Fruit fly (Drosophila melanogaster) S2 (cell line): ENCODE data around the gene CG5758.
A peak's percentile ranks its signal among the peaks of the same experiment; 100 is the strongest.

Source experiments
- CG8478 ChIP-seq: fragments of >200 bp; optimal IDR thresholded peaks from 2 replicates; lab custom pipeline; 2018
- CTCF ChIP-seq, 2 experiments: fragments of >200 bp; optimal IDR thresholded peaks; 2 replicates each; lab custom pipeline; 2018

CG5758 gene

DNA sequence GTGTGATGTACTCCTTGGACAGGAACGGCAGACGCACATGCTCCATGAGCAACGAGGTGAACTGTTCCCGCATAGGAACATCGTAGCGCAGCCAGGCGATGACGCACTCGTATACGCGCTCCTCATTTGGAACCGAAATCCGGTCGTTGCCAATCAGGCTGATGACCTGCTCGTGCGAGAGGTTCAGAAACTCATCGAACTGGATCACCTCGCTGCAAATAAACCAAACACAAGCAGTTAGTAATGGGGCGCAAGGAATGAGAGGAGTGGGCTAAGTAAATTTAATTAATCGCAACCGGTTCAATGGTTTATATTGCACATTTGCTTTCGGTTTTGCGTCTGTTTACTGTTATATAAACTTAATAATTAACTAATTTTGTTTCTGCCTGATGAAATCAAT is 14.8 kb downstream of the CG5758 start:
- TF ChIP-seq CG8478 = no peak
- no peak for TF ChIP-seq CTCF (optimal IDR thresholded peaks at IDR 0.05; lab: Kevin White, UChicago)

DNA sequence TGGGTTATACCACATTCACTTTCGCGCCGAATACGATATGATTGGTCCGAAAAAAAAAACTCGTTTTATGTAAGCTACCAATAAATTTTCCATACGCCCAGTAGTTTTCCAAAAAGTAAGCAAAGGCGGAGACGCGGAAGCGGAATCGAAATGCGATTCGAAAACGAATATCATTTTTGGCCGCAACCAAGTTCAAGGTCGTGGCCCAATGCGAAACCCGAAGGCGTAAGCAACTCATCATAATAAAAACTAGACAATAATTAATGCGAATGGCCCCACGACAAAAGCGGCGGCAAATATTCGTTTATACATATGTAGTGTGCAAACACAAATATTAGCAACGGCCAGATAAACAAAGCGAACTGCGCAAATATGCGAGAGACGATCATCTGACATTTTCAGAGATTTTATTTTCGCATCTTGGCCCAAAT is 16.6 kb downstream of the CG5758 start:
- TF ChIP-seq CTCF (optimal IDR thresholded peaks at IDR 0.05; lab: Kevin White, UChicago) = no peak
- TF ChIP-seq CG8478 = no peak

DNA sequence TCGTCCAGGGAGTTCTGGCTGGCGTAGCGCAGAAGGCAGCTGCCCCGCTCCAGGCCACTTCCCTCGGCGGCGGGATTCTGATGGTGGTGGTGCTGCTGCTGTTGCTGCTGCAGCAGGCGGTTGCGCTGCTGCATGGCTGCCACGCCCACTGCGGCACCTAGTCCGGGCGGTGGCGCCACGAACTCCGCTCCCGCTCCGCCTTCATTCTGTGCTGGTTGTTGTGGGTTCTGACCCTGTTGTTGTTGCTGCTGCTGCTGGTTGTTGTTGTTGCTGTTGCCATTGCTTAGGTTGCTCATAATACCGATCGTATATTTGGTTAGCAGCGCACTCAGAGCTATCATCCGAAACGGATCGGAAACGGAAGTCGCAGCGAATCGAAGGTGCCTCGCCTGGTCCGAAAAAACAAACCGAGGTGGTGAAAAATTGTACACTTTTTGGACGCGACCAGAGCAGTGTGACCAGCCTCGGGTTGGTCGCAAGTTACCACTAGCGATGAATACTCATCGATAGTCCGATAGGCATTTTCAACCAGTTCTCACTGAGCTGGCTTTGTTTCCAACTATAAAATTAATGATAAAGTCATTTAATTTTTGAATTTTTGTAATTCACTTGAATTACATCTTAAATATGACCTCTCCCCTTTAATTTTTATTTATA is 17.9 kb downstream of the CG5758 start, which contains the start of gene kel:
TSS of gene kel (minus strand) at position 493 of the 657 bp plus-strand sequence.
- TF ChIP-seq CG8478 = no peak
- peak in 1 of 2 experiments; percentile 34 for TF ChIP-seq CTCF (optimal IDR thresholded peaks at IDR 0.05; lab: Kevin White, UChicago)

DNA sequence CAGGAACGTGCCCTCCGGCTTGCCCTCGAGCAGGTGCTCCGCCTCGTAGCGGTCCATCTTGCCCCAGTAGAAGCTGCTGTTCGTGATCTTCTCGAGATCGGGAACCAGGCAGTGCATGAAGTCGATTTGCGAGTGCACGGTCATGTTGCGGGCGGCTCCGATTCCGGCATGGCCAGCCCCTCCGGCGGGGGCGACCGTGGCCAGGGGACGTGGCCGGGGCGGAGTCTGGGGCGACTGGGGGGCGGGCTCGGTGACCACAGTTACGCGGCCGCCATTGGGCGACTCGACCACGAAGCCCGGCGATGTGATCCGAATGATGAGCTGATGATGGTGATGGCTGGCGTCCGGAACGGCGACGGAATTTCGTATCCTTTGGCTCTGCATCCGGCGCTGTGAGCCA is 20.7 kb downstream of the CG5758 start:
- TF ChIP-seq CTCF (optimal IDR thresholded peaks at IDR 0.05; lab: Kevin White, UChicago) (no peak), CG8478 (no peak)

DNA sequence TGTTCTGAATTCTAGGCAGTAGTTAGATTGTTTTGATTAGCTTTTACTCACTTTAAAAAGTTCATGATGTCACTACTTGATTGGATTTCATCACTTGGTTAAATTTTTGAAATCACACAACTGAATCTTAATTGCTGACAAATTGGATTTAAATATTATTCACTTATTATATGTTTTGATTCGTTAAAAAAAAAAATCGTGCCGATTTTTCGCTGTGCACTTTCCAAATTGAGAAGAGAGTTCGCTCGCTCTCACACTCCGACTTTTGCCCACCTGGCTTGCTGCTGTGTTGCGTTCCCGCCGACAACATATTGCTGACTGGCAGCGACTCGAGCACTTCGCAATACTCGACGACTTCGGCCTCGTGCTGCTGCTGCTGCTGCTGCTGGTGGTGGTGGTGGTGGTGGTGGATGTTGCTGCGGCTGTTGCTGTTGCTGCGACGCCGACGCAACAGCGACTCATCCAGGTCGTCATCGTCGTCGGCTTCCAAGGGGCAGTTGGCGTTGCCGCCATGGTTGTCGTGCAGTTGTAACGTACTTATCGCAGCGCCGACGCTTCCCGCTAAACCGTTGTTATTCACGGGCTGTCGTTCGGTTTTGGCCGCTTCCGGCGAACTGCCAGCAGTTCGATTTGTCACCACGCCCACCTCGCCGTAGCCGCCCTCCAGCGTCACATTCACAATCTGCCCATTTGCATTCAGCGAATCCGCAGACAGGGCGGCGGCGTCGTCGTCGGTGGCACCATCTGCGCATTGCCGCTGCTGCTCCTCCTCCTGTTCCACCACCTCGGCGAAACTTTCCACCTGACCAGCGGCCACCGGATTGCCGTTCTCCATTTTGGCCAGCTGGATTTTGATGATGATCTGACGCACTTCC is 21.9 kb downstream of the CG5758 start:
- TF ChIP-seq CTCF (optimal IDR thresholded peaks at IDR 0.05; lab: Kevin White, UChicago) (no peak), CG8478 (no peak)

DNA sequence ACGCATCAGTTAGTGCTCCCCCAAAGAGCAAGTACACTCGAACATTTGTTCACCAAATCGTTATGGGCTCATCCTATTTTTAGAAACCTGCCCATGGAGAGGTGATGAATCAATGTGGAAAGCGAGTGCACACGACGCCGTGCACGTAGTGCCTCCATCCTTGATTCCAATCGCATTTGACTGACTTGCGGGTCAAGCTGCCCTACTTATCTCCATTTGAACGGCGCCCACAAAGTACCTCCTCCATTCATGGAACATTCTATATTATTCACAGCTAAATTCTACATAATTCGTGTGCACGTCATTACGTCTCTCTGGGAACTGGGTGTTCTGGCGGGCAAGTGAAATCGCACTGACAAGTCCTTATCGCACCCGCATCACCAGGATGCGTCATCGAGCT is 23.4 kb downstream of the CG5758 start:
- TF ChIP-seq CG8478 (no peak), CTCF (optimal IDR thresholded peaks at IDR 0.05; lab: Kevin White, UChicago) (no peak)

DNA sequence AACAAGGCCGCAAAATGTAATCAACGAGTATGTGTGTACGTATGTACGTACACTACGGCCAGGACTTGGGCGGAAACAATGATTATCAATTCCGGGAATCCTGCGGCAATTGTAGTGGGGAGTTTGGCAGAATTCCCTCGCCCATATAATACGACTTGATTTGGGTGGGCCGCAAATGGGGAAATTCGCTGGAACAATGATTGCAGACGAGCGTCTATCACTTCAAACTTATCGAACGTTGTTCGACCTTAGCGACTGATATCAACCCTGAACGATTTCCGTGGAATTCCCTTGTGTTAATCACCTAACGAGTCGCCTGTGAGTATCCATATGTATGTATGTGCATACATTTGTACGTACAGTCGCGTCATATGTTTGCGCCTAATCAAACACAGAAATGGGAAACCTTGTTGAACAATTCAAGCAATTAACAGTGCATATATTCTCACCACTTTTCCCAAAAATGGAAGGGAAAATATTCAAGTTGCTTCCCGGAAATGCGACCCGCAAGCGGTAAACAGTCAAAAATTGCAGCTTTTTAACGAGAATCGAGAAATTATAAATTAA is 24.6 kb downstream of the CG5758 start:
- TF ChIP-seq CG8478 = no peak
- TF ChIP-seq CTCF (optimal IDR thresholded peaks at IDR 0.05; lab: Kevin White, UChicago) = no peak

DNA sequence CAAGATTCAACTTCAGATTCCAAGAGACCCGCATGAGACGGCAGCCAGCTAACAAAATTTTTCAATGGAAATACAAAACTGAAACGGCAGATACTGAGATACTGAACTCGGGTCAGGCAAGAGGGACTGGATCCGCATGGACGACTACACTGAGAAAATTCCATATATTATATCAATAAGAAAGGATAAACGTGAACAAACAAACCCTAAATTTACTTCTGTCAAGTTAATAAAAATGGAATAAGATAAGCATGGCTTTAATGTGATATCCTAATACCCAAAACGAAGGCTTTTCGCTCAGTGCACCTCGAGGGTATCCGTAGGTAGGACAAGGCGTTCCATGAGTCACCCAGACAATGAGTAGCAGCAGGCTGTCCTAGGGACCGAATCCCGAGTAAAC is 25.5 kb downstream of the CG5758 start:
- TF ChIP-seq CG8478 = no peak
- TF ChIP-seq CTCF (optimal IDR thresholded peaks at IDR 0.05; lab: Kevin White, UChicago) = no peak

DNA sequence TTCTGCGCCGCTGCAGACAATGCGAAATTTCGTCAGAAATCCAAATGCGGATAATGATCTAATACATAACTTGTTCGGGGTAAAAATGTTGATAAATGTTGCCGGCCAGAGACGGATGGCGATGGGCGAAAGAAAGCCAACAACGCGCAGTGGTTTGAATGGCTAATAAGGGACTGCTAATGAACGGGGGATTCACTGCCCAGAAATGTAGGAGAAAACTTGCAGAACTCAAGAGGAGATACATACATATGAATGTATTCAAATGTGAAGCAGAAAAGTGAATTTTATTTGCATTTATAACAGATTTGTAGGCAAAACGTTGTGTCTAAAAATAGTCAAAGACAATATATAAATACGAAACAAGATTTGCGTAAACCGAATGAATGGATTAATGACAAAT is 26.0 kb downstream of the CG5758 start:
- TF ChIP-seq CTCF (optimal IDR thresholded peaks at IDR 0.05; lab: Kevin White, UChicago) (no peak), CG8478 (no peak)

DNA sequence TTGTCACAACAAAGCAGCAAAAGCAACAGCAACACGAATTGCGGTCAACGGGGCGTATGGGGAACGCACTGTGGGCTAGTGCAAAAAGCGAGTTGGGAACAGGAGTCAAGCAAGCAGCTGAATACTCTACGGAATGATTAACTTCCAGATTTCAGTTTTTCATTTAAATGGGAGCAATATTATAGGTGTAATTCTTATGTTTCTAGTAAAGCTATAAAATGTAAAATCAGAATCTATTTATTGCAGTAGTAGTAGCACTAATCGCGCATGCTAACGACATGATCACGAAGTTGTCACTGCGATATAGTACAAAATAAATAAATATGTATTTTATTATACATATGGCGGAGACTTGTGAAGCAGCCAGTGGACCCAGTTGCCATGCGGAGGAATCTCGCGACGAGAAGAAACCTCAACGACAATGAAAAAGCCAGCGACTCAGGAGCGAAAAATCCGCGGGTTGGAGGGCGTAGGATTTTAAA is 26.9 kb downstream of the CG5758 start:
- TF ChIP-seq CTCF (optimal IDR thresholded peaks at IDR 0.05; lab: Kevin White, UChicago) (no peak), CG8478 (no peak)

DNA sequence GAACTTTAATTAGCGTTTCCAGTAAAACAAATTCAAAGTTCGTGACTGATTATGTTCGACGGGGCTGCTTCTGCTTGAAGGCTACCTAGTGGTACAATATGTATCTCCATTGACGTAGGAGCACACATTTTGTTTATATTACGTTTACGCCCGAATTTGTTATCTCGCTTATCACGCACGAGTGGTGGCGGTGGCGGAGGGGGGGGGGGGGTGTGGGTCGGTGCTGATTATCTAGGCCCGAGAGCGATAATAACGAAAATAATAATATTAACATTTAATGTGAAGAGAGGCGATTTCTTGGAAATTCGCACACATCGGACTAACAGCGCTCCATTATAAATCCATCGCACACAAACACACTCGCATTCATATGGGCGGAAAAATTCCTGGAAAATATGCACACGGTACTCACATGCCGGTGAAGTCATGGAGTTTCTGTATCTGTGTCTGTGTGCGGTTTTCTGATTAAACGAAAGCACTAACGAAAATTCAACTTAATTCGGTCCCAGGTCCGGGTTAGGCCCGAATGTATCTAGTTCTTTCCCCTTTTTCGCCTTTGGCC is 27.8 kb downstream of the CG5758 start:
- no peak for TF ChIP-seq CG8478
- no peak for TF ChIP-seq CTCF (optimal IDR thresholded peaks at IDR 0.05; lab: Kevin White, UChicago)

DNA sequence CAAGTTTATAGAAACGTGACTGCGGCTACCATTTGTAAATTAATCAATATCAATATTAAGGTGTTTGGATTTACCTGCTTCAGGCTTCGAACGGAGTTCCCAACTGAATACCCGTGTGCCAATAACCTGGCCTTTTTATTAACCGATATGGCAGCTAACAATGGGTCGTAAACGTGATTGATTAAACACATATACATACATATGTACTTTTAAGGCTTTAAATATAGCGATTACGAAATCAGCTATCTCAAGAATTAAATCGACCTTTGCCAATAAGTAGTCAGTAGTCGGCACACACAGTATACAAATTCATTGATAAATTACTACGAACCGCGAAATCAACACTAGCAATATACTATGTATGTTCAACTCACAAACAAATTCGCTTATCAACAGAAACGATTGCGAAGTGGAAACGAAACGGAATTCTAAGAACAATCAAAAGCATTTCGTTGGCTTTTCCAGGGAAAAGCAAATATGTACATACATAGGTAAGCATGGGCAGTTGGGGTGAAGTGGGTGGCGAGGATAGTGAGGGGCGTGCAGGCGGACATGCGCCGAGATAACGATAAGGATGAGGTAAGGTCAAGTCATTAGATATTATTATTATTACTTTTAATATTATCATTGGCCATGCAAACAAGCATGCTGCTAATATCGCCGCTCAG is 28.9 kb downstream of the CG5758 start:
- no peak for TF ChIP-seq CG8478
- TF ChIP-seq CTCF (optimal IDR thresholded peaks at IDR 0.05; lab: Kevin White, UChicago) = no peak

DNA sequence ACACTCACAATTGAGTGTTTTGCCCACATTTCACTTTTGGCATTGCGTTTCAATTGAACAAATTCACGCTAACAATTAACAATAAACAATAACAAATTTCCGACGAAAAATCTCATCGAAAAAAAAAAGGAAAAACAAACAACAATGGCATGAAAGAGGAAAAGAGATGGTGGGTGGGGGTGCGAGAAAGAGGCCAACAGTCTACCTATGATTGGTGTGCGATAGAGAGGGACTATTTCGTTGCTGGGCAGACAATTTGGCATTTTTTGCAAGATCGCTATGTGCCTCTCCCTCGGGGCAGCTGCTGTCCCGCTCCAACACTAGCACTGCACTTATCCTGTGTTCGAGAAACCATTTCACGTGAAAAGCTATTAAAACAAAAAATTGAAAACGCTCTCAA is 30.1 kb downstream of the CG5758 start:
- TF ChIP-seq CTCF (optimal IDR thresholded peaks at IDR 0.05; lab: Kevin White, UChicago) = no peak
- TF ChIP-seq CG8478 = no peak

DNA sequence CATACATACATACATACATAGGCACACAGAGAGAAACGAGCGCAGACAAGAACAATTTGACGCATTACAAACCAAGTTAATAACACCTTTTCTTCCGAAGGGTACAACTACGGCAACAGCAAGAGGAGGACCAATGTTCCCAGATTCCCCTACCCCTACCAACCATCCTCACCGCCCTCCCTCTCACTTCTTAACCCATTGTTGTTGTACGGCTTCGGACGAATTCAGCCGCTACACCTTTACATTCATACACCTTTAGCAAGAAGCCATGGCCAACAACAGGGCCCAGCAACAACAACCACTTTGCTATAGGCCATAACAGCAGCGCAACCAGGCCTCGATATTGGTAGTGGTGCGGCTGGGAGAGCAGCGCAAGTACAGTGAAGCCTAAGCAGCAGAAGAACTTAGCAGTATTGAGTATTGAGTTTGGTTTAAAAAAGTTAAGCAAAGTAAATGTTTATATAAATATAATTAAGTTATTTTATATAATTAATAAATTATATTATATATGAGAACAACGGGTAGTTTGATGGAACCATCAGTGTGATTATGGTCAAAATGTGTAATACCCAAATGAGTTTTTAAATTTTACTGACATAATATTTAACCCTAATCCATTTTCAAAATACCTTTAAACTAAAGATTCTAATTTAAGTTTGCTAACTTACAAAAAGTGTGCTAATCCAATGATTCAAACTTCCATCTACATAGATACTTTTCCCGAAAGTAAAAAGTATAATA is 30.8 kb downstream of the CG5758 start:
- TF ChIP-seq CTCF (optimal IDR thresholded peaks at IDR 0.05; lab: Kevin White, UChicago) = no peak
- TF ChIP-seq CG8478 = no peak
